Worm (Caenorhabditis elegans): ENCODE measurements around the gene F26D11.1.

The F26D11.1 gene

DNA sequence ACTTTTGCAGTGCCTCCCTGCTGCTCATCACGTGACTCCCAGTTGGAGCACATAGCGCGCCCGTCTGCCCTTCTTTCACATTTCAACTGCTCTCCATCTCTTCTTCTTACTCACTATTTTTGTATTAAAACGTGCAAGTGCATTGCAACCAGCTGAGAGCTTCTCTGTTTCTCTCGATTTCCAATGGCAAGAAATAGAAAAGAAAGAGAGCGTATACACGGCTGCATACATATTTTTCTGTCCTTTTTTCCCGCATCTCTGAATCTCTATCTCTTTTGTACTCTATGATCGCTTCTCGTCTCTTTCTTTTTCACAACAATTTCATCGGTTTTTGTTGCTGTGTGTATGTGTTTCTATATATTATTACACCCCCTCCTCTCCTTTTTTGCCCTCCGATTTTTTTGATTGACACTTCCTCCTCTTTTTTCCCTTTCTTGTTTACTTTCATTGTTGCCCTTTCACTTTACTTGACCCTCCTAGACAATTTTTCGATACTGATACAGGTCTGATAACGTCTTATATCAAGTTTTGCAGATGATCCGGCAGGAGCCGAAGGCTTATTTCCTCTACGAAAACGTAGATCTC is 19.7 kb downstream of the F26D11.1 start, which contains the start of gene Y97E10AR.1:
TSS of gene Y97E10AR.1 (plus strand) at position 535 of the 585 bp plus-strand sequence.
- peak; percentile 85 for TF ChIP-seq attf-5 (GFP tag; optimal IDR thresholded peaks at IDR 0.05)
- peak; percentile 35 for TF ChIP-seq tlf-1 (GFP tag; optimal IDR thresholded peaks at IDR 0.05)
- no peak for TF ChIP-seq cebp-2 (GFP tag; IDR thresholded peaks at IDR 0.05)
- peak; percentile 98 for TF ChIP-seq nhr-80 (tag; optimal IDR thresholded peaks at IDR 0.05)
- TF ChIP-seq unc-62 (GFP tag; optimal IDR thresholded peaks at IDR 0.05): peak; percentile 78
- TF ChIP-seq let-526 (GFP tag; IDR thresholded peaks at IDR 0.05): 0 out of 2 replicates have a peak, but pooled peaks have one; percentile 12
- no peak for TF ChIP-seq lin-26 (GFP tag; IDR thresholded peaks at IDR 0.05)
- no peak for TF ChIP-seq lag-1 (GFP tag; IDR thresholded peaks at IDR 0.05)
- TF ChIP-seq hmg-1.2 (GFP tag; IDR thresholded peaks at IDR 0.05): peak; percentile 77
- peak; percentile 75 for TF ChIP-seq ztf-22 (GFP tag; optimal IDR thresholded peaks at IDR 0.05)
- TF ChIP-seq nhr-120 (GFP tag; IDR thresholded peaks at IDR 0.05): no peak
- TF ChIP-seq zfh-2 (GFP tag; conservative IDR thresholded peaks at IDR 0.05): 0 out of 2 replicates have a peak, but pooled peaks have one; percentile 5
- no peak for TF ChIP-seq snpc-4 (GFP tag; optimal IDR thresholded peaks at IDR 0.05)
- TF ChIP-seq snpc-4 (tag; optimal IDR thresholded peaks at IDR 0.05): peak; percentile 29 to 51 (median 40)
- TF ChIP-seq pha-4 (tag; optimal IDR thresholded peaks at IDR 0.05): peak; percentile 58
- TF ChIP-seq him-1 (tag; optimal IDR thresholded peaks at IDR 0.05): no peak
- peak; percentile 84 for TF ChIP-seq lin-40 (tag; optimal IDR thresholded peaks at IDR 0.05)
- peak; percentile 58 for TF ChIP-seq nhr-90 (tag; optimal IDR thresholded peaks at IDR 0.05)
- TF ChIP-seq madf-3 (GFP tag; IDR thresholded peaks at IDR 0.05): 0 out of 2 replicates have a peak, but pooled peaks have one; percentile 30
- TF ChIP-seq ceh-27 (GFP tag; optimal IDR thresholded peaks at IDR 0.05): peak; percentile 27
- peak; percentile 26 for TF ChIP-seq ZK185.1 (tag; optimal IDR thresholded peaks at IDR 0.05; ENCODE audit: poor library complexity, severe bottlenecking)
- TF ChIP-seq Y79H2A.3 (GFP tag; conservative IDR thresholded peaks at IDR 0.05): no peak
- 0 out of 2 replicates have a peak, but pooled peaks have one; percentile 68 for TF ChIP-seq Y56A3A.18 (GFP tag; IDR thresholded peaks at IDR 0.05)
- peak; percentile 52 for TF ChIP-seq ets-4 (GFP tag; optimal IDR thresholded peaks at IDR 0.05)
- TF ChIP-seq Y53G8AR.9 (GFP tag; conservative IDR thresholded peaks at IDR 0.05): 0 out of 2 replicates have a peak, but pooled peaks have one; percentile 68
- no peak for TF ChIP-seq cebp-1 (GFP tag; IDR thresholded peaks at IDR 0.05)
- TF ChIP-seq cebp-1 (tag; optimal IDR thresholded peaks at IDR 0.05): peak; percentile 88
- TF ChIP-seq ztf-18 (tag; optimal IDR thresholded peaks at IDR 0.05): peak; percentile 49
- TF ChIP-seq rec-8 (tag; optimal IDR thresholded peaks at IDR 0.05): no peak
- peak; percentile 8; the same call in 1 of the 2 replicates for TF ChIP-seq egrh-3 (GFP tag; IDR thresholded peaks at IDR 0.05)
- no peak for TF ChIP-seq F22D6.2 (tag; optimal IDR thresholded peaks at IDR 0.05)
- 0 out of 2 replicates have a peak, but pooled peaks have one; percentile 21 for TF ChIP-seq rcor-1 (GFP tag; IDR thresholded peaks at IDR 0.05)
- TF ChIP-seq nfyb-1 (GFP tag; IDR thresholded peaks at IDR 0.05): peak; percentile 49; the same call in 1 of the 2 replicates
- TF ChIP-seq madf-10 (tag; optimal IDR thresholded peaks at IDR 0.05): peak; percentile 29
- TF ChIP-seq attf-6 (GFP tag; IDR thresholded peaks at IDR 0.05): no peak
- peak; percentile 62 to 68 for TF ChIP-seq let-607 (tag; optimal IDR thresholded peaks at IDR 0.05)
- TF ChIP-seq dpff-1 (tag; optimal IDR thresholded peaks at IDR 0.05): no peak
- TF ChIP-seq atf-7 (tag; optimal IDR thresholded peaks at IDR 0.05): peak; percentile 85
- no peak for TF ChIP-seq Y53F4B.3 (GFP tag; IDR thresholded peaks at IDR 0.05)
- TF ChIP-seq snpc-3.4 (tag; optimal IDR thresholded peaks at IDR 0.05): peak; percentile 1
- TF ChIP-seq F23B12.7 (tag; optimal IDR thresholded peaks at IDR 0.05; ENCODE audit: insufficient read depth): peak; percentile 42
- TF ChIP-seq lin-35 (GFP tag; optimal IDR thresholded peaks at IDR 0.05): peak in 1 of 3 experiments; percentile 80
- no peak for TF ChIP-seq hsf-1 (GFP tag; IDR thresholded peaks at IDR 0.05)
- peak; percentile 57 for TF ChIP-seq pbrm-1 (GFP tag; IDR thresholded peaks at IDR 0.05)
- peak; percentile 81 for TF ChIP-seq K12H6.12 (tag; optimal IDR thresholded peaks at IDR 0.05)

Data from whole organism, young adult.